Worm (Caenorhabditis elegans) whole organism, L1 larva: ENCODE measurements around the gene cyp-13A3.

Experiments
- F16B12.6 ChIP-seq: fragments of 150-350 bp; optimal IDR thresholded peaks from 2 replicates; lab custom pipeline; 2014; ENCODE audit warnings: missing biosample characterization, missing genetic modification characterization
- aly-2 ChIP-seq: fragments of 150-350 bp; optimal IDR thresholded peaks from 2 replicates; lab custom pipeline; 2014; ENCODE audit warnings: missing biosample characterization, missing genetic modification characterization
- ama-1 ChIP-seq: fragments of 150-350 bp; optimal IDR thresholded peaks from 2 replicates; lab custom pipeline; 2014
- blmp-1 ChIP-seq: fragments of 150-350 bp; optimal IDR thresholded peaks from 2 replicates; lab custom pipeline; 2014; ENCODE audit warnings: missing biosample characterization, missing genetic modification characterization
- ceh-63 ChIP-seq: fragments of 200-800 bp; sonication (Bioruptor generic); optimal IDR thresholded peaks from 2 replicates; lab custom pipeline; 2018; ENCODE audit warnings: mild to moderate bottlenecking, missing genetic modification characterization, missing compliant biosample characterization
- ceh-8 ChIP-seq: fragments of 200-800 bp; sonication (Bioruptor generic); optimal IDR thresholded peaks from 2 replicates; lab custom pipeline; 2018; ENCODE audit warnings: mild to moderate bottlenecking, missing genetic modification characterization, moderate library complexity, missing compliant biosample characterization
- ceh-88 ChIP-seq: fragments of 200-800 bp; sonication (Bioruptor generic); IDR thresholded peaks from 2 replicates; pipeline ENCODE4 v1.3.6; 2022; ENCODE audit warnings: missing genetic modification characterization, missing compliant biosample characterization
- dsc-1 ChIP-seq: sonication (generic microtip); optimal IDR thresholded peaks from 2 replicates; lab custom pipeline; 2016; ENCODE audit warnings: mild to moderate bottlenecking, missing genetic modification characterization, missing compliant biosample characterization
- elt-2 ChIP-seq: sonication (generic microtip); optimal IDR thresholded peaks from 2 replicates; lab custom pipeline; 2016; ENCODE audit warnings: missing genetic modification characterization, mild to moderate bottlenecking, inconsistent platforms, missing compliant biosample characterization, missing genetic modification reagents
- elt-3 ChIP-seq, 6 experiments: fragments of 150-350 bp in 1 of 6; sonication (generic microtip); optimal IDR thresholded peaks; 2 replicates each; lab custom pipeline; 2017 to 2018; ENCODE audit warnings: missing biosample characterization in 6 of 6, missing genetic modification characterization in 6 of 6, inconsistent platforms in 1 of 6
- ets-5 ChIP-seq: fragments of 200-800 bp; sonication (Bioruptor generic); IDR thresholded peaks from 2 replicates; pipeline ENCODE4 v1.3.6; 2022; ENCODE audit warnings: missing genetic modification characterization, missing compliant biosample characterization
- fkh-4 ChIP-seq: sonication (generic microtip); optimal IDR thresholded peaks from 2 replicates; lab custom pipeline; 2016; ENCODE audit warnings: missing compliant biosample characterization, missing genetic modification characterization, borderline replicate concordance
- fkh-8 ChIP-seq: sonication (generic microtip); optimal IDR thresholded peaks from 2 replicates; lab custom pipeline; 2016; ENCODE audit warnings: mild to moderate bottlenecking, missing genetic modification characterization, missing compliant biosample characterization
- grh-1 ChIP-seq: fragments of 200-800 bp; sonication (Bioruptor generic); IDR thresholded peaks from 2 replicates; pipeline ENCODE4 v1.3.6; 2022; ENCODE audit warnings: missing genetic modification reagents, missing genetic modification characterization, missing compliant biosample characterization
- hlh-17 ChIP-seq: fragments of 200-800 bp; sonication (Bioruptor generic); optimal IDR thresholded peaks from 2 replicates; lab custom pipeline; 2018; ENCODE audit warnings: missing genetic modification characterization, mild to moderate bottlenecking, missing compliant biosample characterization, moderate library complexity, borderline replicate concordance
- hpl-2 ChIP-seq: fragments of 150-350 bp; optimal IDR thresholded peaks from 2 replicates; lab custom pipeline; 2014; ENCODE audit warnings: missing biosample characterization, missing genetic modification reagents, missing genetic modification characterization
- isw-1 ChIP-seq: fragments of 200-800 bp; sonication (Bioruptor generic); IDR thresholded peaks from 2 replicates; pipeline ENCODE4 v1.3.6; 2022; ENCODE audit warnings: missing genetic modification characterization, missing compliant biosample characterization
- lin-13 ChIP-seq: fragments of 150-350 bp; optimal IDR thresholded peaks from 2 replicates; lab custom pipeline; 2014; ENCODE audit warnings: missing biosample characterization, missing genetic modification reagents, missing genetic modification characterization
- lin-14 ChIP-seq: fragments of 200-800 bp; sonication (Bioruptor generic); optimal IDR thresholded peaks from 2 replicates; lab custom pipeline; 2018; ENCODE audit warnings: mild to moderate bottlenecking, missing genetic modification characterization, moderate library complexity, missing compliant biosample characterization
- lin-35 ChIP-seq, 2 experiments: fragments of 150-350 bp; optimal IDR thresholded peaks; 2 replicates each; lab custom pipeline; 2014; ENCODE audit warnings: missing biosample characterization in 2 of 2, missing genetic modification characterization in 2 of 2, missing genetic modification reagents in 2 of 2
- lin-39 ChIP-seq: fragments of 150-350 bp; optimal IDR thresholded peaks from 2 replicates; lab custom pipeline; 2014; ENCODE audit warnings: missing biosample characterization, missing genetic modification reagents, missing genetic modification characterization
- lir-3 ChIP-seq: sonication (generic microtip); optimal IDR thresholded peaks from 2 replicates; lab custom pipeline; 2016; ENCODE audit warnings: mild to moderate bottlenecking, missing genetic modification characterization, moderate library complexity, missing compliant biosample characterization; ENCODE audit not compliant: poor library complexity
- mep-1 ChIP-seq: fragments of 150-350 bp; optimal IDR thresholded peaks from 2 replicates; lab custom pipeline; 2014; ENCODE audit warnings: missing biosample characterization, missing genetic modification characterization
- nhr-11 ChIP-seq: fragments of 150-350 bp; optimal IDR thresholded peaks from 2 replicates; lab custom pipeline; 2014; ENCODE audit warnings: missing biosample characterization, missing genetic modification characterization
- nhr-28 ChIP-seq: fragments of 150-350 bp; optimal IDR thresholded peaks from 2 replicates; lab custom pipeline; 2014; ENCODE audit warnings: missing biosample characterization, missing genetic modification characterization
- nhr-77 ChIP-seq: fragments of 150-350 bp; optimal IDR thresholded peaks from 2 replicates; lab custom pipeline; 2014; ENCODE audit warnings: missing biosample characterization, missing genetic modification characterization
- nhr-84 ChIP-seq: sonication (generic microtip); optimal IDR thresholded peaks from 2 replicates; lab custom pipeline; 2017; ENCODE audit warnings: missing biosample characterization, missing genetic modification characterization
- pag-3 ChIP-seq: sonication (generic microtip); optimal IDR thresholded peaks from 2 replicates; lab custom pipeline; 2017; ENCODE audit warnings: missing genetic modification characterization, mild to moderate bottlenecking, missing compliant biosample characterization, antibody characterized with exemption, borderline replicate concordance; ENCODE audit not compliant: insufficient read depth
- pqm-1 ChIP-seq: sonication (generic microtip); optimal IDR thresholded peaks from 3 replicates; lab custom pipeline; 2017; ENCODE audit warnings: missing biosample characterization, missing genetic modification characterization
- rnt-1 ChIP-seq: sonication (generic microtip); optimal IDR thresholded peaks from 2 replicates; lab custom pipeline; 2016; ENCODE audit warnings: mild to moderate bottlenecking, missing genetic modification characterization, moderate library complexity, missing compliant biosample characterization
- snpc-4 ChIP-seq: fragments of 150-350 bp; optimal IDR thresholded peaks from 2 replicates; lab custom pipeline; 2014; ENCODE audit warnings: missing biosample characterization, missing genetic modification characterization
- sox-4 ChIP-seq: sonication (generic microtip); optimal IDR thresholded peaks from 2 replicates; lab custom pipeline; 2016; ENCODE audit warnings: missing genetic modification characterization, missing compliant biosample characterization
- swsn-7 ChIP-seq: sonication (generic microtip); optimal IDR thresholded peaks from 2 replicates; lab custom pipeline; 2016; ENCODE audit warnings: missing genetic modification characterization, missing compliant biosample characterization
- tbx-2 ChIP-seq: sonication (generic microtip); optimal IDR thresholded peaks from 2 replicates; lab custom pipeline; 2016; ENCODE audit warnings: missing genetic modification characterization, missing compliant biosample characterization
- unc-130 ChIP-seq: fragments of 150-350 bp; optimal IDR thresholded peaks from 2 replicates; lab custom pipeline; 2017; ENCODE audit warnings: missing biosample characterization, missing genetic modification characterization, inconsistent platforms
- unc-62 ChIP-seq: fragments of 150-350 bp; optimal IDR thresholded peaks from 2 replicates; lab custom pipeline; 2014; ENCODE audit warnings: missing biosample characterization, missing genetic modification reagents, missing genetic modification characterization
- vab-15 ChIP-seq: sonication (generic microtip); optimal IDR thresholded peaks from 2 replicates; lab custom pipeline; 2017; ENCODE audit warnings: missing genotype, mild to moderate bottlenecking, missing genetic modification characterization, missing compliant biosample characterization
- ztf-4 ChIP-seq: fragments of 150-350 bp; optimal IDR thresholded peaks from 2 replicates; lab custom pipeline; 2014; ENCODE audit warnings: missing biosample characterization, missing genetic modification characterization

The cyp-13A3 gene

DNA sequence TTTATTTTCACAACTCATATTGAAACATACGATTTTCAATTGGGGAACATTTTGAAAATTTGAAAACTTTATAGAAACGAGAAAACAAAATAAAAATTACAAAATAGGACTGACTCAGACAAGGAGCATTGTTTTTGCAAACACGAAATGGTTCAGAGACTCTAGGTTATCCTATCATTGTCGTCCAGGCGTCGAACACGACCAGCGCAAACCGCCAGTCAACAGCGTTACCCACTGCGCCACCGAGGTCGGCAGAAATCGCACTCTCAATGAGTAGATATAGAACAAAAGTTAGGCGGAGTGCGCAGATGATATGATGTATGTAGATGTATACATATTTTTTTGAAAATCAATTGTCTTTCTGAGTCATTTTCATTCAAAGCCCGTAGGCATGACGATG is 18.4 kb downstream of the cyp-13A3 start (continued):
- no peak for TF ChIP-seq unc-62
- peak; percentile 48 for TF ChIP-seq ceh-8
- no peak for TF ChIP-seq ztf-4 (tag; lab: Kevin White, UChicago)
- TF ChIP-seq lin-35 (GFP tag; optimal IDR thresholded peaks at IDR 0.05; lab: Kevin White, UChicago) = peak; percentile 48 to 68
- peak; percentile 75 for TF ChIP-seq swsn-7
- no peak for TF ChIP-seq grh-1
- peak; percentile 42 for TF ChIP-seq aly-2 (tag; lab: Kevin White, UChicago)
- 0 out of 2 replicates have a peak, but pooled peaks have one; percentile 1 for TF ChIP-seq isw-1
- TF ChIP-seq F16B12.6 (tag; lab: Kevin White, UChicago) = peak; percentile 53
- TF ChIP-seq ceh-88 (GFP tag; lab: Robert Waterston, UW) = peak; percentile 61; the same call in 1 of the 2 replicates
- no peak for TF ChIP-seq pqm-1
- TF ChIP-seq elt-3 (tag; optimal IDR thresholded peaks at IDR 0.05; lab: Kevin White, UChicago) = peak in 2 of 6 experiments; percentile 17 to 49
- no peak for TF ChIP-seq hpl-2 (GFP tag; lab: Kevin White, UChicago)
- TF ChIP-seq nhr-84 (tag; lab: Kevin White, UChicago) = no peak
- TF ChIP-seq lin-13 (GFP tag; lab: Kevin White, UChicago) = no peak
- peak; percentile 54 for TF ChIP-seq lin-14 (GFP tag; lab: Kevin White, UChicago)
- peak; percentile 50 for TF ChIP-seq mep-1 (tag; lab: Kevin White, UChicago)
- no peak for TF ChIP-seq hlh-17 (GFP tag; lab: Kevin White, UChicago)
- no peak for TF ChIP-seq ets-5 (GFP tag; lab: Robert Waterston, UW)
- no peak for TF ChIP-seq lin-39
- TF ChIP-seq blmp-1 (tag; lab: Kevin White, UChicago) = no peak
- no peak for TF ChIP-seq vab-15 (tag; lab: Kevin White, UChicago)
- TF ChIP-seq nhr-28 (tag; lab: Kevin White, UChicago) = no peak
- peak; percentile 66 for TF ChIP-seq tbx-2 (tag; lab: Kevin White, UChicago)
- TF ChIP-seq sox-4 (tag; lab: Kevin White, UChicago) = peak; percentile 52
- TF ChIP-seq ama-1 (lab: Kevin White, UChicago) = no peak
- peak; percentile 41 for TF ChIP-seq elt-2 (tag; lab: Kevin White, UChicago)
- TF ChIP-seq nhr-77 (tag; lab: Kevin White, UChicago) = peak; percentile 52
- TF ChIP-seq fkh-8 = peak; percentile 46
- TF ChIP-seq ceh-63 (GFP tag; lab: Kevin White, UChicago) = no peak
- no peak for TF ChIP-seq nhr-11 (tag; lab: Kevin White, UChicago)
- TF ChIP-seq lir-3 (tag; lab: Kevin White, UChicago) = peak; percentile 53

DNA sequence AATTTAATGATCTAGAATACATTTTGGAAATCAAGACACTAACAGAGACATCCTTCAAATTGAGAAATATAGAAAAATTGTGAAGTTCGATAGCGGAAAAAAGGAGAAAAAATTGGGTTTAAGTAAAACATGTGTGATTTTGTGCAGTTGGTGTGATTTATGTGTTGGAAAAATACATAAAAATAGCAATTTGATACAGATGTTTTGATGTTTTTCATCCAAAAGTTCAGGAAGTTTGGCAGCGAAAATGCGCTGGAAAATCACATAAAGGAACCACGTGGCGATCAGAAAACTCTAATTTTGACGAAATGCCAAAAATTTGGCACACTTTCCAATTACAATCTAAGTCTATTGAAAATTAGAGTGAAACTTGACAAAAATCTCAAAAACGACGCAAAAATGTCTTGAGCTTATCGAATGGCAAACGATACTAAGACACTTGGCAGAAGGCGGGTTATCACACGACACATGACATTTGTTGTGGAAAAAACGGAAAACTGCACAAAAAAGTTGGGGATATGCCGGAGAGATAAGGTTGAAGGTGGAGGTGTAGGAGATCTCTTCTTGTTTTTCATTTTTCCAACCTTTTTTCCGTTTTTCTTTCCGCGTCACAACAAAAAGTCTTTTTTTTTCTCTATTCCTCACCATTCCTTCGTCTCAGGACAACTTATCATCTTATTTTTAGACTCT is 19.1 kb downstream of the cyp-13A3 start, which contains the start of gene ZK1321.4:
TSS of gene ZK1321.4 (minus strand) at position 51 of the 690 bp plus-strand sequence.
- TF ChIP-seq rnt-1 (tag; lab: Kevin White, UChicago) (peak; percentile 58), dsc-1 (tag; lab: Kevin White, UChicago) (peak; percentile 77), fkh-4 (tag; lab: Kevin White, UChicago) (peak; percentile 4), unc-130 (tag; lab: Kevin White, UChicago) (peak; percentile 41), vab-15 (tag; lab: Kevin White, UChicago) (no peak), snpc-4 (tag; lab: Kevin White, UChicago) (no peak), pag-3 (peak; percentile 97), lin-14 (GFP tag; lab: Kevin White, UChicago) (peak; percentile 35)
